Worm (Caenorhabditis elegans) whole organism, early embryonic: ENCODE data around the gene col-184.

Experiments used
- B0310.2 ChIP-seq: sonication (generic microtip); optimal IDR thresholded peaks from 2 replicates; lab custom pipeline; 2016; ENCODE audit warnings: mild to moderate bottlenecking, missing genetic modification characterization, missing compliant biosample characterization
- F13C5.2 ChIP-seq: sonication (generic microtip); optimal IDR thresholded peaks from 2 replicates; lab custom pipeline; 2017; ENCODE audit warnings: mild to moderate bottlenecking, missing genetic modification characterization, inconsistent platforms, missing compliant biosample characterization
- aly-1 ChIP-seq: sonication (generic microtip); optimal IDR thresholded peaks from 2 replicates; lab custom pipeline; 2016; ENCODE audit warnings: missing genetic modification characterization, missing compliant biosample characterization
- ama-1 ChIP-seq: fragments of 150-350 bp; optimal IDR thresholded peaks from 2 replicates; lab custom pipeline; 2014
- ceh-13 ChIP-seq: fragments of 200-800 bp; sonication (Bioruptor generic); optimal IDR thresholded peaks from 2 replicates; lab custom pipeline; 2018; ENCODE audit warnings: mild to moderate bottlenecking, missing genetic modification characterization, missing compliant biosample characterization
- ceh-36 ChIP-seq: sonication (generic microtip); optimal IDR thresholded peaks from 2 replicates; lab custom pipeline; 2016; ENCODE audit warnings: missing genetic modification characterization, inconsistent platforms, missing compliant biosample characterization
- ets-7 ChIP-seq: sonication (generic microtip); optimal IDR thresholded peaks from 2 replicates; lab custom pipeline; 2016; ENCODE audit warnings: missing genotype, missing genetic modification characterization, missing compliant biosample characterization
- flt-1 ChIP-seq: fragments of 200-800 bp; sonication (Bioruptor generic); IDR thresholded peaks from 2 replicates; pipeline ENCODE4 v1.3.6; 2022; ENCODE audit warnings: missing genetic modification characterization, missing compliant biosample characterization
- hmbx-1 ChIP-seq: sonication (generic microtip); optimal IDR thresholded peaks from 2 replicates; lab custom pipeline; 2016; ENCODE audit warnings: mild to moderate bottlenecking, missing genetic modification characterization, missing compliant biosample characterization
- hmg-4 ChIP-seq: fragments of 200-800 bp; sonication (Bioruptor generic); optimal IDR thresholded peaks from 2 replicates; lab custom pipeline; 2018; ENCODE audit warnings: mild to moderate bottlenecking, missing genetic modification characterization, missing compliant biosample characterization
- hnd-1 ChIP-seq: sonication (generic microtip); optimal IDR thresholded peaks from 2 replicates; lab custom pipeline; 2016; ENCODE audit warnings: missing genetic modification characterization, missing compliant biosample characterization
- pes-1 ChIP-seq: fragments of 200-800 bp; sonication (Bioruptor generic); IDR thresholded peaks from 2 replicates; pipeline ENCODE4 v1.3.6; 2022; ENCODE audit warnings: missing genetic modification reagents, missing genetic modification characterization, missing compliant biosample characterization
- scrt-1 ChIP-seq: fragments of 200-800 bp; sonication (Bioruptor generic); IDR thresholded peaks from 2 replicates; pipeline ENCODE4 v1.3.6; 2022; ENCODE audit warnings: missing genetic modification characterization, missing compliant biosample characterization
- sea-1 ChIP-seq: fragments of 200-800 bp; sonication (Bioruptor generic); conservative IDR thresholded peaks from 2 replicates; pipeline ENCODE4 v1.3.6; 2022; ENCODE audit warnings: missing genetic modification characterization, missing compliant biosample characterization
- tbx-11 ChIP-seq: fragments of 200-800 bp; sonication (Bioruptor generic); IDR thresholded peaks from 2 replicates; pipeline ENCODE4 v1.3.6; 2022; ENCODE audit warnings: missing genetic modification characterization, missing compliant biosample characterization
- tbx-37 ChIP-seq: fragments of 200-800 bp; sonication (Bioruptor generic); conservative IDR thresholded peaks from 2 replicates; pipeline ENCODE4 v1.3.6; 2022; ENCODE audit warnings: missing genetic modification reagents, missing genetic modification characterization, missing compliant biosample characterization
- tra-4 ChIP-seq: sonication (generic microtip); optimal IDR thresholded peaks from 2 replicates; lab custom pipeline; 2017; ENCODE audit warnings: missing genetic modification characterization, missing compliant biosample characterization

Gene col-184

DNA sequence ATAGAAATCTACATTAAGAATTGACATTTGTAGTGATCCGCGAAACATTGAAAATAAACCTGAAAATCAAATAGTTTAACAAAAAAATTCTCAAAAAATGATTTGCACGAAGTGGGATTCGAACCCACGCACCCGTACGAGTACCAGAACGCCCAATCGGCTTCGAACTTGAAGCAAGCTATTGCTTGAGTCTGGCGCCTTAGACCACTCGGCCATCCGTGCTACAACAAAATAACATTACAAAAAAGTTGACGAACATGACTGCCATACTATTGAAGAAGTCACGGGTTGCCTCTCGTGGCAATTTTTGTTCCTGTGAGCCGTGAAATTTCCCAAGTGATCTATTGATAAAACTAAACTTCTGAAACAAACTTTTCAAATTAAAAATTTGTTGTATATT is 26.0 kb upstream of the col-184 start:
- TF ChIP-seq hnd-1 (tag; lab: Kevin White, UChicago) (no peak), ceh-13 (GFP tag; lab: Kevin White, UChicago) (no peak)

DNA sequence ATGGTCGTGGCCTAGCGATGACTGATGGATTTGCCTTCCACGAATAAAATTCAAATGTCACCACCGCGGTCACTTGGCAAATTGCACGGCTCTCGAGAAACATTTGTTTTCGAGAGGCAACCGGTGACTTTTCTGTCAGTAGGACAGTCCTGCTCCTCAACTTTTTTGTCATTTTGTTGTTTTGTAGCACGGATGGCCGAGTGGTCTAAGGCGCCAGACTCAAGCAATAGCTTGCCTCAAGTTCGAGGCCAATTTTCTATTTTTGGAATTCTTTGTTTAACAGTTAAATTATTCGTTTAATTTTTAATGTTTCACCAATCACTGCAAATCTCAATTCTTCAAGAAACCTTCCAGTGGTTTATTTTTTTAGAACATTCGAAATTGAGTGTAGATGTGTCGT is 25.0 kb upstream of the col-184 start:
- TF ChIP-seq tbx-37 (GFP tag; lab: Robert Waterston, UW) (no peak), hmg-4 (GFP tag; lab: Kevin White, UChicago) (no peak), tbx-11 (GFP tag; lab: Robert Waterston, UW) (no peak), ceh-36 (tag; lab: Kevin White, UChicago) (no peak), ceh-13 (GFP tag; lab: Kevin White, UChicago) (no peak), F13C5.2 (tag; lab: Kevin White, UChicago) (no peak), pes-1 (GFP tag; lab: Robert Waterston, UW) (no peak), hnd-1 (tag; lab: Kevin White, UChicago) (no peak), aly-1 (tag; lab: Kevin White, UChicago) (no peak)

DNA sequence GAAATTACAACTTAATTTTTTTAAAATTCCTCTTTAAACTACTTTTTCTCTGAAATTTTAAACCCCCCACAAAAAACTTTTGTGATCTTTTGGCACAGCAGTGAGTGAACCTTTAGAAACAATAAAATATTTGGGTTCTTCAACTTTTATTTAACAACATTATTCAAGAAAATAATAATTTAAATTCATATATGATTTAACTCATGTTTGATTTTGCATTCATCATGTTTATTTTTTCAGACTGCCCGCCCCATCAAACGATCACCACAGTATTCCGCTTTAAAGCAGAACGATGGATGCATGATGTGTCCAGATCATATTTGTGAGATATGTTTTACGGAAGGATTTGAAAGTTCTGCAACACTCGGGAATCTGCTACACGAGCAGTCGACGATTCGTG is 22.8 kb upstream of the col-184 start, which contains the start of gene set-8:
Gene set-8, plus strand, starts transcription at position 301 of the 400 bp plus-strand sequence.
- TF ChIP-seq sea-1 (GFP tag; lab: Robert Waterston, UW) (no peak), ceh-13 (GFP tag; lab: Kevin White, UChicago) (no peak), scrt-1 (no peak), tra-4 (tag; lab: Kevin White, UChicago) (no peak), pes-1 (GFP tag; lab: Robert Waterston, UW) (no peak), hnd-1 (tag; lab: Kevin White, UChicago) (no peak), B0310.2 (tag; lab: Kevin White, UChicago) (no peak), hmg-4 (GFP tag; lab: Kevin White, UChicago) (no peak), aly-1 (tag; lab: Kevin White, UChicago) (no peak), tbx-11 (GFP tag; lab: Robert Waterston, UW) (no peak), ets-7 (no peak), F13C5.2 (tag; lab: Kevin White, UChicago) (no peak), flt-1 (GFP tag; lab: Robert Waterston, UW) (no peak)

DNA sequence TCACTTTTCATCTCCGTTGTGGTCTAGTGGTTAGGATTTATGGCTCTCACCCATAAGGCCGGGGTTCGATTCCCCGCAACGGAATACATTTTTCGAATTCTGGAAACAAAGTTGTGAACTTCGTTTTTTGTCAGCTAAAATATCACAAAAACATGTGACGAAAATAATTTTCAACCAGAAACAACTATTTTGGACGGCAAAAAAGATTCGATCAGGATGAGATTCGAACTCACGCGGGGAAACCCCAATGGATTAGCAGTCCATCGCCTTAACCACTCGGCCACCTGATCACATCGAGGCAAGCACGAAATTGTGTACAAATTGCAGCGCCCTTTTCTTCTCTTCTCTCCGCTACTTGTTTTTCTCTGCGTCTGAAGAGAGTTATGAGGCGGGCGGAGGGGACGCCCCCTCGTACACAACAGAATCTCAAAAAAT is 20.6 kb upstream of the col-184 start:
- TF ChIP-seq ceh-13 (GFP tag; lab: Kevin White, UChicago) (peak; percentile 64), tbx-37 (GFP tag; lab: Robert Waterston, UW) (peak; percentile 55), aly-1 (tag; lab: Kevin White, UChicago) (peak; percentile 79), tbx-11 (GFP tag; lab: Robert Waterston, UW) (0 out of 2 replicates have a peak, but pooled peaks have one; percentile 61), hmbx-1 (tag; lab: Kevin White, UChicago) (peak; percentile 23), ceh-36 (tag; lab: Kevin White, UChicago) (peak; percentile 76), pes-1 (GFP tag; lab: Robert Waterston, UW) (peak; percentile 85), scrt-1 (peak; percentile 75), hnd-1 (tag; lab: Kevin White, UChicago) (peak; percentile 48), sea-1 (GFP tag; lab: Robert Waterston, UW) (0 out of 2 replicates have a peak, but pooled peaks have one; percentile 41), F13C5.2 (tag; lab: Kevin White, UChicago) (peak; percentile 84), ets-7 (peak; percentile 13)

DNA sequence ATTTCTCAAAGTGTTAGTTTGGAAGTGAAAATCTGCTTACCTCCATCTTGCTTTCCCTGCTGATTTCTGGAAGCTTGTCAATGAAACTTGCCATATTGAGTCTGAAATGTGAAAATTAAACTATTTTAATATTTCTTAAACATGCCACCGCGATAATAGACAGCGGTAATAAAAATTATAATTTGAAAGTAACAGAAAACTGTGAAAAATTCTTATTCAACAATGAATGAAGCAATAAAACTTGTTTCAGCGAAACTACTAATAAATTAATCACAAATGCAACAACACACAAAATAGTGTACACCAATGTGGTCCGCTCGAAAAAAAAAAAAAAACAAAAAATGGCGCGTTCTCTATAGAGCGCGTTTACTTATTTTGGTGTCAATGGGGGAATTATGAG is 17.7 kb upstream of the col-184 start, which contains the start of gene F02D10.6:
Gene F02D10.6, minus strand, starts transcription at position 101 of the 400 bp plus-strand sequence.
- TF ChIP-seq ets-7 (no peak), tbx-37 (GFP tag; lab: Robert Waterston, UW) (no peak), scrt-1 (no peak)

DNA sequence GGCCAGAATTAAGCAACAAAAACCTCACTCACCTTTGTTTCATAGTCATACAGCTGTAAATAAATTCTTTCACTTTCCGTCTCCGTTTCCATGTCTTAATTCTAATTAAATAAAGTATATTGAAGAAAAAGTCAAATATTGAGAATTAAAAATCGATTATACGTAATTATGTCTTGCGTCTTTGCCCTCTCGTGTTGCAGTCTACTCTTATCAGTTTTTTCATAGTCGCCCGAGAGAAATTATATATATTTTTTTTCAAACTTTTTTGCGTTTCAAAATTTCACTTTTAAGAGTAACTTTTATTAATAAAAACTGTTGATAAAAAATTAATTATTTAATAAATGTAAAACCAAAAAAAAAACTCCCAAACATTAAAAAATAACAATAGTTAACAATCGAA is 12.8 kb upstream of the col-184 start, which contains the start of gene flr-1:
Gene flr-1, minus strand, starts transcription at position 101 of the 400 bp plus-strand sequence.
- no peak for TF ChIP-seq B0310.2 (tag; lab: Kevin White, UChicago)
- TF ChIP-seq flt-1 (GFP tag; lab: Robert Waterston, UW) = no peak
- TF ChIP-seq pes-1 (GFP tag; lab: Robert Waterston, UW) = no peak
- no peak for TF ChIP-seq hmbx-1 (tag; lab: Kevin White, UChicago)
- TF ChIP-seq sea-1 (GFP tag; lab: Robert Waterston, UW) = no peak
- no peak for TF ChIP-seq hmg-4 (GFP tag; lab: Kevin White, UChicago)

DNA sequence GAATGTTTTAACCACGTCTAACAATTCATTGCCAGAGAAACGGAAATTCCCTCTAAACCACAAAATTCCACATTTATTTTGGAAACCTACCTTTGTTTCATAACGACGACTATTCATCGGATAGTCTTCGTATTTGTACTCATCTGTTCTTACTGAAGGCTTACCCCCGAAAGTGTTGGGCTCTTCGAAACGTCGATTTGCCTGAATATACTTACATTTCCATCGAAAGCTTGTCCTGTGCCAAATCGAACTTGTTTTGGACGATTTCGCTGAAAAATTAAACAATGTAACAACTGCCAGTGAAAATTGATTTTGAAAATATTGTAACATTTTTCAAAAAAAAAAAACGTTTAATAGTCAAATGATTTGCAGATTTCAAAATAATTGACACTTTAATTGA is 6.7 kb upstream of the col-184 start, which contains the start of gene F02D10.3:
Gene F02D10.3, minus strand, starts transcription at position 101 of the 400 bp plus-strand sequence.
- TF ChIP-seq flt-1 (GFP tag; lab: Robert Waterston, UW) (no peak), tra-4 (tag; lab: Kevin White, UChicago) (no peak), B0310.2 (tag; lab: Kevin White, UChicago) (no peak), hmbx-1 (tag; lab: Kevin White, UChicago) (no peak), sea-1 (GFP tag; lab: Robert Waterston, UW) (no peak), tbx-11 (GFP tag; lab: Robert Waterston, UW) (no peak), aly-1 (tag; lab: Kevin White, UChicago) (no peak), ets-7 (no peak), ceh-13 (GFP tag; lab: Kevin White, UChicago) (no peak), ama-1 (lab: Kevin White, UChicago) (no peak), scrt-1 (no peak), pes-1 (GFP tag; lab: Robert Waterston, UW) (no peak)

DNA sequence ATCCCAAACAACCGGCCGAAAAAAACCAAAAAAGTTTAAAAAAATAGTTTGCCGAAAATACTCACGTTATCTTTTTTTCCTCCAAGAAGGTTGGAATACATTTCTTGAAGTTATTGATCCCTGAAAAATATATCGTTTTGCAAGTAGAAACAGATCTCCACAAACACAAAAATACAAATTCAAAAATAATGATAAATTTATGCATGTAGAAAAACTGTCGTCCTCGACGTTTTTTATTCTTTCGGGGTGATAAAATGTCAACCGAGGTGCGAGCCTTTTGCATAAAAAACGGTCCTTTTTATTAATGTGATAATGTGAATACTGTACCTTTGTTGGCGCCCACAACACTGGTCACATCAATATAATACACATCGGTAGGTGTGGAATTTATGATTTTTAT is 5.5 kb upstream of the col-184 start, which contains the start of gene F02D10.2:
Gene F02D10.2, minus strand, starts transcription at position 101 of the 400 bp plus-strand sequence.
- TF ChIP-seq flt-1 (GFP tag; lab: Robert Waterston, UW) (no peak), ceh-13 (GFP tag; lab: Kevin White, UChicago) (no peak), tbx-37 (GFP tag; lab: Robert Waterston, UW) (no peak), ceh-36 (tag; lab: Kevin White, UChicago) (no peak), F13C5.2 (tag; lab: Kevin White, UChicago) (no peak), ets-7 (no peak), hmbx-1 (tag; lab: Kevin White, UChicago) (no peak), hnd-1 (tag; lab: Kevin White, UChicago) (no peak), pes-1 (GFP tag; lab: Robert Waterston, UW) (no peak)
